Worm (Caenorhabditis elegans) whole organism, L1 larva: ENCODE measurements around the gene csn-4.

ENCODE experiments used
- C04F5.9 ChIP-seq: sonication (generic microtip); optimal IDR thresholded peaks from 2 replicates; lab custom pipeline; 2016; ENCODE audit warnings: missing genetic modification characterization, missing compliant biosample characterization
- C16A3.4 ChIP-seq: fragments of 150-350 bp; optimal IDR thresholded peaks from 2 replicates; lab custom pipeline; 2014; ENCODE audit warnings: missing biosample characterization, missing genetic modification characterization
- F16B12.6 ChIP-seq: fragments of 150-350 bp; optimal IDR thresholded peaks from 2 replicates; lab custom pipeline; 2014; ENCODE audit warnings: missing biosample characterization, missing genetic modification characterization
- Y116A8C.19 ChIP-seq: sonication (generic microtip); optimal IDR thresholded peaks from 2 replicates; lab custom pipeline; 2016; ENCODE audit warnings: missing compliant biosample characterization, missing genetic modification characterization, borderline replicate concordance
- alr-1 ChIP-seq: fragments of 200-800 bp; sonication (Bioruptor generic); optimal IDR thresholded peaks from 2 replicates; lab custom pipeline; 2018; ENCODE audit warnings: borderline replicate concordance, mild to moderate bottlenecking, missing genetic modification characterization, missing compliant biosample characterization
- aly-2 ChIP-seq: fragments of 150-350 bp; optimal IDR thresholded peaks from 2 replicates; lab custom pipeline; 2014; ENCODE audit warnings: missing biosample characterization, missing genetic modification characterization
- ama-1 ChIP-seq: fragments of 150-350 bp; optimal IDR thresholded peaks from 2 replicates; lab custom pipeline; 2014
- blmp-1 ChIP-seq: fragments of 150-350 bp; optimal IDR thresholded peaks from 2 replicates; lab custom pipeline; 2014; ENCODE audit warnings: missing biosample characterization, missing genetic modification characterization
- ceh-90 ChIP-seq: sonication (generic microtip); optimal IDR thresholded peaks from 2 replicates; lab custom pipeline; 2016; ENCODE audit warnings: missing genetic modification characterization, missing compliant biosample characterization
- ces-1 ChIP-seq: fragments of 150-350 bp; optimal IDR thresholded peaks from 2 replicates; lab custom pipeline; 2014; ENCODE audit warnings: missing biosample characterization, missing genetic modification reagents, missing genetic modification characterization
- dpl-1 ChIP-seq, 3 experiments: fragments of 150-350 bp in 2 of 3; sonication (generic microtip) in 1 of 3; optimal IDR thresholded peaks; 2 replicates each; lab custom pipeline; 2014 to 2017; ENCODE audit warnings: missing biosample characterization in 3 of 3, missing genetic modification characterization in 3 of 3, missing genetic modification reagents in 3 of 3
- dsc-1 ChIP-seq: sonication (generic microtip); optimal IDR thresholded peaks from 2 replicates; lab custom pipeline; 2016; ENCODE audit warnings: mild to moderate bottlenecking, missing genetic modification characterization, missing compliant biosample characterization
- efl-1 ChIP-seq, 4 experiments: fragments of 150-350 bp; optimal IDR thresholded peaks in 3 of 4; peaks in 1 of 4; 1 replicate in 1 of 4; 2 replicates in 3 of 4; lab custom pipeline; 2014; ENCODE audit warnings: missing biosample characterization in 2 of 4, missing genetic modification characterization in 2 of 4, missing genetic modification reagents in 2 of 4
- egl-13 ChIP-seq: sonication (generic microtip); optimal IDR thresholded peaks from 2 replicates; lab custom pipeline; 2016; ENCODE audit warnings: missing genotype, missing genetic modification reagents, missing genetic modification characterization, missing compliant biosample characterization
- elt-2 ChIP-seq: sonication (generic microtip); optimal IDR thresholded peaks from 2 replicates; lab custom pipeline; 2016; ENCODE audit warnings: missing genetic modification characterization, mild to moderate bottlenecking, inconsistent platforms, missing compliant biosample characterization, missing genetic modification reagents
- elt-3 ChIP-seq, 6 experiments: fragments of 150-350 bp in 1 of 6; sonication (generic microtip); optimal IDR thresholded peaks; 2 replicates each; lab custom pipeline; 2017 to 2018; ENCODE audit warnings: missing biosample characterization in 6 of 6, missing genetic modification characterization in 6 of 6, inconsistent platforms in 1 of 6
- fkh-4 ChIP-seq: sonication (generic microtip); optimal IDR thresholded peaks from 2 replicates; lab custom pipeline; 2016; ENCODE audit warnings: missing compliant biosample characterization, missing genetic modification characterization, borderline replicate concordance
- grh-1 ChIP-seq: fragments of 200-800 bp; sonication (Bioruptor generic); IDR thresholded peaks from 2 replicates; pipeline ENCODE4 v1.3.6; 2022; ENCODE audit warnings: missing genetic modification reagents, missing genetic modification characterization, missing compliant biosample characterization
- irx-1 ChIP-seq: sonication (generic microtip); optimal IDR thresholded peaks from 2 replicates; lab custom pipeline; 2016; ENCODE audit warnings: missing genetic modification characterization, missing compliant biosample characterization
- lin-14 ChIP-seq: fragments of 200-800 bp; sonication (Bioruptor generic); optimal IDR thresholded peaks from 2 replicates; lab custom pipeline; 2018; ENCODE audit warnings: mild to moderate bottlenecking, missing genetic modification characterization, moderate library complexity, missing compliant biosample characterization
- lin-35 ChIP-seq, 2 experiments: fragments of 150-350 bp; optimal IDR thresholded peaks; 2 replicates each; lab custom pipeline; 2014; ENCODE audit warnings: missing biosample characterization in 2 of 2, missing genetic modification characterization in 2 of 2, missing genetic modification reagents in 2 of 2
- lin-39 ChIP-seq: fragments of 150-350 bp; optimal IDR thresholded peaks from 2 replicates; lab custom pipeline; 2014; ENCODE audit warnings: missing biosample characterization, missing genetic modification reagents, missing genetic modification characterization
- lir-3 ChIP-seq: sonication (generic microtip); optimal IDR thresholded peaks from 2 replicates; lab custom pipeline; 2016; ENCODE audit warnings: mild to moderate bottlenecking, missing genetic modification characterization, moderate library complexity, missing compliant biosample characterization; ENCODE audit not compliant: poor library complexity
- mab-9 ChIP-seq: fragments of 200-800 bp; sonication (Bioruptor generic); IDR thresholded peaks from 2 replicates; pipeline ENCODE4 v1.3.6; 2022; ENCODE audit warnings: missing genetic modification reagents, missing genetic modification characterization, missing compliant biosample characterization
- mef-2 ChIP-seq: fragments of 150-350 bp; optimal IDR thresholded peaks from 2 replicates; lab custom pipeline; 2014; ENCODE audit warnings: missing biosample characterization, missing genetic modification characterization
- nhr-11 ChIP-seq: fragments of 150-350 bp; optimal IDR thresholded peaks from 2 replicates; lab custom pipeline; 2014; ENCODE audit warnings: missing biosample characterization, missing genetic modification characterization
- nhr-19 ChIP-seq: fragments of 200-800 bp; sonication (Bioruptor generic); conservative IDR thresholded peaks from 2 replicates; pipeline ENCODE4 v1.3.6; 2022; ENCODE audit warnings: missing genetic modification characterization, missing compliant biosample characterization
- nhr-20 ChIP-seq: sonication (generic microtip); optimal IDR thresholded peaks from 2 replicates; lab custom pipeline; 2016; ENCODE audit warnings: mild to moderate bottlenecking, missing genetic modification characterization, missing compliant biosample characterization
- nhr-237 ChIP-seq: fragments of 150-350 bp; optimal IDR thresholded peaks from 2 replicates; lab custom pipeline; 2014; ENCODE audit warnings: missing biosample characterization, missing genetic modification characterization
- nhr-47 ChIP-seq: sonication (generic microtip); optimal IDR thresholded peaks from 2 replicates; lab custom pipeline; 2016; ENCODE audit warnings: mild to moderate bottlenecking, missing genetic modification characterization, moderate library complexity, missing compliant biosample characterization
- nhr-85 ChIP-seq: sonication (generic microtip); peaks from one replicate; lab custom pipeline; 2016; ENCODE audit warnings: missing genetic modification characterization, inconsistent platforms, missing compliant biosample characterization
- rnt-1 ChIP-seq: sonication (generic microtip); optimal IDR thresholded peaks from 2 replicates; lab custom pipeline; 2016; ENCODE audit warnings: mild to moderate bottlenecking, missing genetic modification characterization, moderate library complexity, missing compliant biosample characterization
- skn-1 ChIP-seq: fragments of 150-350 bp; optimal IDR thresholded peaks from 2 replicates; lab custom pipeline; 2014; ENCODE audit warnings: missing biosample characterization, missing genetic modification characterization
- snu-23 ChIP-seq: sonication (generic microtip); optimal IDR thresholded peaks from 2 replicates; lab custom pipeline; 2016; ENCODE audit warnings: missing genetic modification characterization, missing compliant biosample characterization
- sptf-1 ChIP-seq: fragments of 150-350 bp; optimal IDR thresholded peaks from 2 replicates; lab custom pipeline; 2014; ENCODE audit warnings: missing biosample characterization, missing genetic modification characterization
- sup-37 ChIP-seq: fragments of 200-800 bp; sonication (Bioruptor generic); optimal IDR thresholded peaks from 2 replicates; lab custom pipeline; 2018; ENCODE audit warnings: mild to moderate bottlenecking, missing genetic modification characterization, missing compliant biosample characterization
- tbx-2 ChIP-seq: sonication (generic microtip); optimal IDR thresholded peaks from 2 replicates; lab custom pipeline; 2016; ENCODE audit warnings: missing genetic modification characterization, missing compliant biosample characterization
- tlp-1 ChIP-seq: fragments of 150-350 bp; optimal IDR thresholded peaks from 2 replicates; lab custom pipeline; 2014; ENCODE audit warnings: missing biosample characterization, missing genetic modification characterization
- unc-130 ChIP-seq: fragments of 150-350 bp; optimal IDR thresholded peaks from 2 replicates; lab custom pipeline; 2017; ENCODE audit warnings: missing biosample characterization, missing genetic modification characterization, inconsistent platforms
- unc-86 ChIP-seq: sonication (generic microtip); optimal IDR thresholded peaks from 2 replicates; lab custom pipeline; 2016; ENCODE audit warnings: missing genetic modification characterization, missing compliant biosample characterization
- vab-15 ChIP-seq: sonication (generic microtip); optimal IDR thresholded peaks from 2 replicates; lab custom pipeline; 2017; ENCODE audit warnings: missing genotype, mild to moderate bottlenecking, missing genetic modification characterization, missing compliant biosample characterization
- xbp-1 ChIP-seq: sonication (generic microtip); optimal IDR thresholded peaks from 2 replicates; lab custom pipeline; 2016; ENCODE audit warnings: missing genetic modification characterization, missing compliant biosample characterization
- zag-1 ChIP-seq: fragments of 150-350 bp; optimal IDR thresholded peaks from 2 replicates; lab custom pipeline; 2014; ENCODE audit warnings: missing biosample characterization, missing genetic modification characterization
- ztf-11 ChIP-seq, 2 experiments: sonication (generic microtip); optimal IDR thresholded peaks; 2 replicates each; lab custom pipeline; 2016 to 2017; ENCODE audit warnings: missing genetic modification characterization in 2 of 2, missing biosample characterization in 1 of 2, missing compliant biosample characterization in 1 of 2

The csn-4 gene

DNA sequence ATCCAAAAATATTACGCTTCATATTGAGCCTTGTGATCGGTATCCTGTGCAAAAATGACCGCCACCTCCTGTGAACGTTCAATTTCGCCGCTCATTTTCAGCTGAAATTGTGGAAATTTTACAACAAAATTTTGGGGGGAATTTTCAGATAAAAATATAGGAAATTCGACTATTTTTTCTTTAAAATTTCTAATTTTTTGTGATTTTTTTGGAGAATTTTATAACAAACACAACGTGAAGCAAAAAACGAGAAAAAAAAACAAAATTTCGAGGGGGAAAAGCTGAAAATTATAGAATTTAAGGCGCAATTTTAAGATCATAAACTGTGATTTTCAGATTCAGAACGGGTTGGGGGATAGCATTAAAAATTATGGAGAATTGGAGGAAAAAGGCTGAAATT is at the start of gene csn-4:
Gene csn-4, minus strand, starts transcription at position 101 of the 400 bp plus-strand sequence.
- TF ChIP-seq efl-1 (optimal IDR thresholded peaks at IDR 0.05; lab: Kevin White, UChicago), result no peak
- peak in 1 of 2 experiments; percentile 63 for TF ChIP-seq efl-1 (GFP tag; optimal IDR thresholded peaks at IDR 0.05 in 1 of 2; lab: Kevin White, UChicago)
- TF ChIP-seq Y116A8C.19 (tag; lab: Kevin White, UChicago), result no peak

DNA sequence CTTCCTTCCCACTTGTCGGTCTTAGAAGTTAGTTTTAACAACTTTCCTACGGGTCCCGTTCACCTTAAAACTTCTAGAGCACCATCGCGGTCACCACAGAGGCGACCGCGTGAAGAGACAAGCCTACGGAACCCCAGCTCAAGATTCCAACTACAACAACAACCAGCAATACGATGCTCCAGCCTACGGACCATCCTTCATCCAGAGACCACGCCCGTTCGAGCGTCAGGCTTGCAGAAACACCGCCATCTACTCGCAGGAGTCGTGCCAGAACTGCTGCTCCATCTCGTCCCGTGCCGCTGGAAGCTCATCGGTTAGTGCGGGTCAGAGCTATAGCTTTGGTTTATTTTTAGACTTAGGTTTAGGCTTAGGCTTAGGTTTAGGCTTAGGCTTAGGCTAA is 41.0 kb upstream of the csn-4 start:
- TF ChIP-seq tlp-1 (tag; lab: Kevin White, UChicago) (no peak), xbp-1 (no peak), tbx-2 (tag; lab: Kevin White, UChicago) (no peak), snu-23 (GFP tag; lab: Kevin White, UChicago) (no peak), alr-1 (no peak), nhr-19 (GFP tag; lab: Robert Waterston, UW) (no peak), skn-1 (tag; lab: Kevin White, UChicago) (no peak), lin-35 (GFP tag; optimal IDR thresholded peaks at IDR 0.05; lab: Kevin White, UChicago) (no peak), unc-86 (tag; lab: Kevin White, UChicago) (no peak), unc-130 (tag; lab: Kevin White, UChicago) (no peak), dpl-1 (GFP tag; optimal IDR thresholded peaks at IDR 0.05; lab: Kevin White, UChicago) (no peak), egl-13 (no peak), sptf-1 (tag; lab: Kevin White, UChicago) (no peak), blmp-1 (tag; lab: Kevin White, UChicago) (no peak), nhr-237 (tag; lab: Kevin White, UChicago) (no peak), zag-1 (no peak)

DNA sequence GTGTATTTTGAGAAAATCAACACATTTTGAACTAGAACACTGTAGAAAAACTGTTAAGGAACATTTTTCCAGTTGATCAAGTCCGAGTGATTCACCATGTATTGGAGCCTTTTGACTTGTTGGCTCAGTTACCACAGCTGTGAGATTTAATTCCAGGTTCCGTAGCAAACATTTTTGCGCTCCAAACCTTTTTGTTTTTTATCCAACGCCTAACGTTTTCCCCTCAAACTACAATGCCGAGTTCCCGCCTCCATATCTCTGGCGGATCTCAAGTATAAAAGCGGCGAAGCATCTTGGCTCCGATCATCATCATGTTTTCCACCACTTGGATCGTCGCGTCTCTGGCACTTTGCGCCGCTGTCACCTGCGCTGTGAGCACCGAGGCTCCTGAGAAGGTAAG is 39.7 kb upstream of the csn-4 start, which contains the start of gene perm-2:
Gene perm-2, plus strand, starts transcription at position 301 of the 400 bp plus-strand sequence.
- TF ChIP-seq efl-1 (optimal IDR thresholded peaks at IDR 0.05; lab: Kevin White, UChicago) (no peak), efl-1 (GFP tag; optimal IDR thresholded peaks at IDR 0.05 in 1 of 2; lab: Kevin White, UChicago) (no peak), grh-1 (GFP tag; lab: Robert Waterston, UW) (no peak), dsc-1 (tag; lab: Kevin White, UChicago) (no peak), ama-1 (lab: Kevin White, UChicago) (no peak), mef-2 (tag; lab: Kevin White, UChicago) (no peak), mab-9 (GFP tag; lab: Robert Waterston, UW) (no peak), nhr-20 (tag; lab: Kevin White, UChicago) (no peak), fkh-4 (tag; lab: Kevin White, UChicago) (no peak), aly-2 (no peak), lir-3 (tag; lab: Kevin White, UChicago) (no peak), tlp-1 (tag; lab: Kevin White, UChicago) (no peak), nhr-19 (GFP tag; lab: Robert Waterston, UW) (no peak), F16B12.6 (tag; lab: Kevin White, UChicago) (no peak), ces-1 (no peak), sup-37 (GFP tag; lab: Kevin White, UChicago) (no peak), ztf-11 (tag; optimal IDR thresholded peaks at IDR 0.05; lab: Kevin White, UChicago) (no peak), C04F5.9 (tag; lab: Kevin White, UChicago) (no peak), elt-2 (tag; lab: Kevin White, UChicago) (no peak)

DNA sequence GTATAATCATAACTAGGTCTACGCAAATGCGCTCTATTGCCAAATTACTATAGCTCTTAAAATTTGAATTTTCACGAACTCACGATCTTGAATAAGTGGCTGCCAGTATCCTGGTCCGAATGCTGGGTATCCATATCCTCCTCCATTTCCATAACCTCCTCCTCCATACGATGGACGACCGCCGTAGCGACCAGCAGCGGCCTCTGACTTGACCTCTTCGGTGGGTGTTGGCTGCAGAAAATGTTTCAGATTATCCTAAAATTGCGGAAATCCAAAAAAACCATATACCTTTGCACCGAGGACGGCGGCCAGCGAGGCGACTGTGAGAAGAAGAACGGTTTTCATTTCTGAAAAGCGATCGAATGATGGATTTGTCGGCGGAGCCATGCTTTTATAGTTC is 37.9 kb upstream of the csn-4 start, which contains the start of gene perm-4:
Gene perm-4, minus strand, starts transcription at position 367 of the 400 bp plus-strand sequence.
- TF ChIP-seq nhr-85 (tag; lab: Kevin White, UChicago), result no peak
- TF ChIP-seq vab-15 (tag; lab: Kevin White, UChicago), result no peak
- no peak for TF ChIP-seq nhr-20 (tag; lab: Kevin White, UChicago)
- no peak for TF ChIP-seq skn-1 (tag; lab: Kevin White, UChicago)
- TF ChIP-seq lin-35 (GFP tag; optimal IDR thresholded peaks at IDR 0.05; lab: Kevin White, UChicago), result no peak
- no peak for TF ChIP-seq ceh-90
- TF ChIP-seq blmp-1 (tag; lab: Kevin White, UChicago), result no peak
- TF ChIP-seq C16A3.4, result no peak
- no peak for TF ChIP-seq rnt-1
- TF ChIP-seq irx-1 (tag; lab: Kevin White, UChicago), result no peak
- TF ChIP-seq nhr-47 (tag; lab: Kevin White, UChicago), result no peak
- no peak for TF ChIP-seq lin-39 (tag; lab: Kevin White, UChicago)
- no peak for TF ChIP-seq elt-3 (tag; optimal IDR thresholded peaks at IDR 0.05; lab: Kevin White, UChicago)
- no peak for TF ChIP-seq lin-14 (GFP tag; lab: Kevin White, UChicago)
- TF ChIP-seq unc-86 (tag; lab: Kevin White, UChicago), result no peak
- TF ChIP-seq nhr-11 (tag; lab: Kevin White, UChicago), result no peak
